Worm (Caenorhabditis elegans) whole organism, L1 larva: ENCODE data around the gene F08D12.4.

Experiments
- F16B12.6 ChIP-seq: fragments of 150-350 bp; optimal IDR thresholded peaks from 2 replicates; lab custom pipeline; 2014; ENCODE audit warnings: missing biosample characterization, missing genetic modification characterization
- alr-1 ChIP-seq: fragments of 200-800 bp; sonication (Bioruptor generic); optimal IDR thresholded peaks from 2 replicates; lab custom pipeline; 2018; ENCODE audit warnings: borderline replicate concordance, mild to moderate bottlenecking, missing genetic modification characterization, missing compliant biosample characterization
- ama-1 ChIP-seq: fragments of 150-350 bp; optimal IDR thresholded peaks from 2 replicates; lab custom pipeline; 2014
- ceh-82 ChIP-seq, 3 experiments: fragments of 150-350 bp in 1 of 3; sonication (generic microtip) in 2 of 3; optimal IDR thresholded peaks; 2 replicates each; lab custom pipeline; 2014 to 2017; ENCODE audit warnings: missing biosample characterization in 3 of 3, missing genetic modification characterization in 3 of 3
- ces-1 ChIP-seq: fragments of 150-350 bp; optimal IDR thresholded peaks from 2 replicates; lab custom pipeline; 2014; ENCODE audit warnings: missing biosample characterization, missing genetic modification reagents, missing genetic modification characterization
- dpl-1 ChIP-seq, 3 experiments: fragments of 150-350 bp in 2 of 3; sonication (generic microtip) in 1 of 3; optimal IDR thresholded peaks; 2 replicates each; lab custom pipeline; 2014 to 2017; ENCODE audit warnings: missing biosample characterization in 3 of 3, missing genetic modification characterization in 3 of 3, missing genetic modification reagents in 3 of 3
- fkh-10 ChIP-seq: sonication (generic microtip); optimal IDR thresholded peaks from 2 replicates; lab custom pipeline; 2017; ENCODE audit warnings: missing biosample characterization, missing genetic modification reagents, missing genetic modification characterization
- lin-13 ChIP-seq: fragments of 150-350 bp; optimal IDR thresholded peaks from 2 replicates; lab custom pipeline; 2014; ENCODE audit warnings: missing biosample characterization, missing genetic modification reagents, missing genetic modification characterization
- nhr-28 ChIP-seq: fragments of 150-350 bp; optimal IDR thresholded peaks from 2 replicates; lab custom pipeline; 2014; ENCODE audit warnings: missing biosample characterization, missing genetic modification characterization
- nhr-76 ChIP-seq: sonication (generic microtip); optimal IDR thresholded peaks from 2 replicates; lab custom pipeline; 2017; ENCODE audit warnings: missing biosample characterization, missing genetic modification characterization
- pqm-1 ChIP-seq: sonication (generic microtip); optimal IDR thresholded peaks from 3 replicates; lab custom pipeline; 2017; ENCODE audit warnings: missing biosample characterization, missing genetic modification characterization
- snpc-4 ChIP-seq: fragments of 150-350 bp; optimal IDR thresholded peaks from 2 replicates; lab custom pipeline; 2014; ENCODE audit warnings: missing biosample characterization, missing genetic modification characterization
- zag-1 ChIP-seq: fragments of 150-350 bp; optimal IDR thresholded peaks from 2 replicates; lab custom pipeline; 2014; ENCODE audit warnings: missing biosample characterization, missing genetic modification characterization

DNA sequence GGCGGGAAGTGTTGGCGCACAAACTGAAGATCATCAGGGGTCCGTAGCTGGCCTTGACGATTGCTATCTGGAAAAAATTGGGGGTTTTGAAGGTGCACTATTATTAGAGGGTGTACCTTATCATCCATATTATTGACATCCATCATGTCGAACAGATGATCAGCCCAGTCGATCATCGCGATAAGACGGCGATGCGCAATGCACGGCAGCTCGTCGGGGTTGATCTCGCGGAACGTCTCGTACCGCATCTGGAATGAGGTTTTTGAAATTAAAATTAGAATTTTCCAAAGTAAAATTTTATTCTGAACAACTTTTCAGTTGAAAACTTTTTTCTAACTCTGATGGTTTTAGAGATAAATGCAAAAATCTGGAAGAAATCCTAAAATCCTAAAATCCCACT lies 20.0 kb downstream of the F08D12.4 start:
- TF ChIP-seq ama-1 (no peak), alr-1 (tag; lab: Kevin White, UChicago) (no peak), zag-1 (tag; lab: Kevin White, UChicago) (no peak), snpc-4 (tag; lab: Kevin White, UChicago) (no peak), ces-1 (no peak), F16B12.6 (tag; lab: Kevin White, UChicago) (no peak), dpl-1 (GFP tag; optimal IDR thresholded peaks at IDR 0.05; lab: Kevin White, UChicago) (no peak), ceh-82 (tag; optimal IDR thresholded peaks at IDR 0.05; lab: Kevin White, UChicago) (no peak), lin-13 (no peak), nhr-28 (no peak), fkh-10 (no peak), pqm-1 (tag; lab: Kevin White, UChicago) (no peak), nhr-76 (tag; lab: Kevin White, UChicago) (no peak)
